Worm (Caenorhabditis elegans) whole organism, L2 larva: ENCODE data around the gene Y61B8A.6.

Experiments
- R02D3.7 ChIP-seq: fragments of 150-350 bp; optimal IDR thresholded peaks from 2 replicates; lab custom pipeline; 2014; ENCODE audit warnings: missing biosample characterization, missing genetic modification characterization
- Y55F3AM.14 ChIP-seq: fragments of 200-800 bp; sonication (Bioruptor generic); optimal IDR thresholded peaks from 2 replicates; lab custom pipeline; 2018; ENCODE audit warnings: mild to moderate bottlenecking, missing genetic modification characterization, missing compliant biosample characterization
- blmp-1 ChIP-seq: sonication (generic microtip); optimal IDR thresholded peaks from 2 replicates; lab custom pipeline; 2017; ENCODE audit warnings: missing genetic modification characterization, mild to moderate bottlenecking, missing compliant biosample characterization, antibody characterized with exemption, moderate library complexity; ENCODE audit not compliant: insufficient read depth
- ceh-16 ChIP-seq: fragments of 150-350 bp; optimal IDR thresholded peaks from 2 replicates; lab custom pipeline; 2014; ENCODE audit warnings: missing biosample characterization, missing genetic modification characterization
- dmd-4 ChIP-seq: sonication (generic microtip); optimal IDR thresholded peaks from 2 replicates; lab custom pipeline; 2017; ENCODE audit warnings: missing biosample characterization, missing genetic modification characterization
- egl-27 ChIP-seq: sonication (generic microtip); optimal IDR thresholded peaks from 3 replicates; lab custom pipeline; 2017; ENCODE audit warnings: missing biosample characterization, missing genetic modification reagents, missing genetic modification characterization
- lin-13 ChIP-seq: fragments of 150-350 bp; optimal IDR thresholded peaks from 2 replicates; lab custom pipeline; 2014; ENCODE audit warnings: missing biosample characterization, missing genetic modification reagents, missing genetic modification characterization
- lsy-2 ChIP-seq, 2 experiments: fragments of 150-350 bp in 1 of 2; sonication (generic microtip) in 1 of 2; optimal IDR thresholded peaks; 2 replicates each; lab custom pipeline; 2014 to 2017; ENCODE audit warnings: missing biosample characterization in 2 of 2, missing genetic modification characterization in 2 of 2
- mdl-1 ChIP-seq, 2 experiments: fragments of 150-350 bp in 1 of 2; sonication (generic microtip) in 1 of 2; optimal IDR thresholded peaks; 2 replicates each; lab custom pipeline; 2017; ENCODE audit warnings: missing biosample characterization in 2 of 2, missing genetic modification characterization in 2 of 2
- nhr-11 ChIP-seq: fragments of 150-350 bp; optimal IDR thresholded peaks from 2 replicates; lab custom pipeline; 2014; ENCODE audit warnings: missing biosample characterization, missing genetic modification characterization
- nhr-129 ChIP-seq: fragments of 150-350 bp; optimal IDR thresholded peaks from 2 replicates; lab custom pipeline; 2014; ENCODE audit warnings: missing biosample characterization, missing genetic modification characterization
- nhr-6 ChIP-seq: fragments of 150-350 bp; optimal IDR thresholded peaks from 2 replicates; lab custom pipeline; 2014; ENCODE audit warnings: missing biosample characterization, missing genetic modification characterization
- peb-1 ChIP-seq: fragments of 150-350 bp; optimal IDR thresholded peaks from 2 replicates; lab custom pipeline; 2014; ENCODE audit warnings: missing biosample characterization, missing genetic modification characterization
- unc-39 ChIP-seq: fragments of 150-350 bp; optimal IDR thresholded peaks from 2 replicates; lab custom pipeline; 2014; ENCODE audit warnings: missing biosample characterization, missing genetic modification characterization
- unc-55 ChIP-seq: fragments of 150-350 bp; sonication (generic microtip); optimal IDR thresholded peaks from 3 replicates; lab custom pipeline; 2014; ENCODE audit warnings: missing biosample characterization, missing genetic modification reagents, missing genetic modification characterization
- zag-1 ChIP-seq: fragments of 150-350 bp; optimal IDR thresholded peaks from 2 replicates; lab custom pipeline; 2014; ENCODE audit warnings: missing biosample characterization, missing genetic modification characterization
- ztf-11 ChIP-seq: sonication (generic microtip); optimal IDR thresholded peaks from 2 replicates; lab custom pipeline; 2017; ENCODE audit warnings: missing biosample characterization, missing genetic modification characterization
- ztf-4 ChIP-seq: fragments of 150-350 bp; optimal IDR thresholded peaks from 2 replicates; lab custom pipeline; 2014; ENCODE audit warnings: missing biosample characterization, missing genetic modification characterization

Gene Y61B8A.6

DNA sequence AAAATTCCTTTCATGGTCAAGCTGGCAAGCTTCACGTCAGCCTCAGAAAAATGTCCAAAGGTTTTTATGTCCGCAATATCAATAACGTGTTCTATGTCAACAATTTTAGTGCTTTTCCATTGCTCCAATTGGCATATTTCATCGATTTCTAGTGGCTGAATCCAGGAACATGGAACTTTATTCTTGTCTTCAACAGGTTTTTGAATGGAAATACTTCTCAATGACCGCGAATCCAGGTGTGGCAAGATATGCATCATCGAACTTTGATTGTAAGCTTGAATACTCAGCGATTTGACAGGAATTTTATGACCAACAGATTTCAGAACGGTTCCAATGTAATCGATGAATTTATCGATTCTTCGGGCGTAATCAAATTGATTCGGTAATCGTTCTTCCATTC, 46.9 kb downstream of the Y61B8A.6 start:
- no peak for TF ChIP-seq egl-27 (tag; lab: Kevin White, UChicago)
- TF ChIP-seq, all 48 proteins: peak for 0

DNA sequence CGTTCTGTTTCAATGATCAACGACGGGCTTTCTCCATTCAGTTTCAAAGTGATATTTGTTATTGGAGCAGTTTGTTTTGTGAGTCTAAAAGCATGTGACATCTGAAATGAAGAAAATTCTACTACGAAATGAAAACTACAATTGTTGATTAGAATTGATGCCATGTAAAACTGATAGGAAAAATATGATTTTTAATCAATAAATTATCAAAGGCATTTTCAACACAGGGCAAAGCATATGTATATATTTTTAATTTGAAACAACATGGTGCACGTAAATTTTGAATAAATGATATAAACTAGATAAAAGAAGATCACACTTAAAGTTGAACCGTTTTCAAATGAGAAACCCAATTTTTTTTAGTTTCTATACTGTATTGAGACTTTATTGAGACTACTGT, 49.7 kb downstream of the Y61B8A.6 start, which contains the start of gene K10G4.5:
Gene K10G4.5 (minus strand): TSS at position 101 of the 400 bp plus-strand sequence.
- TF ChIP-seq ztf-4 (no peak), mdl-1 (tag; optimal IDR thresholded peaks at IDR 0.05; lab: Kevin White, UChicago) (no peak), egl-27 (tag; lab: Kevin White, UChicago) (no peak), nhr-11 (no peak), unc-39 (tag; lab: Kevin White, UChicago) (no peak), lin-13 (GFP tag; lab: Kevin White, UChicago) (no peak), blmp-1 (no peak), R02D3.7 (tag; lab: Kevin White, UChicago) (no peak), peb-1 (tag; lab: Kevin White, UChicago) (no peak), zag-1 (tag; lab: Kevin White, UChicago) (no peak), ztf-11 (tag; lab: Kevin White, UChicago) (no peak), nhr-129 (no peak), unc-55 (GFP tag; lab: Kevin White, UChicago) (no peak), nhr-6 (tag; lab: Kevin White, UChicago) (no peak), dmd-4 (tag; lab: Kevin White, UChicago) (no peak), ceh-16 (tag; lab: Kevin White, UChicago) (no peak), Y55F3AM.14 (GFP tag; lab: Kevin White, UChicago) (no peak), lsy-2 (tag; optimal IDR thresholded peaks at IDR 0.05; lab: Kevin White, UChicago) (no peak)
- TF ChIP-seq, all 48 proteins: peak for 0
